Fruit fly (Drosophila melanogaster): ENCODE data around the gene Hsc70-1.

The Hsc70-1 gene

dm6 chr3L:14006704-14007126, 32.9 kb downstream of the Hsc70-1 start (continued):
- TF ChIP-seq BtbVII (GFP tag; optimal IDR thresholded peaks at IDR 0.05) = no peak
- TF ChIP-seq dan (GFP tag; IDR thresholded peaks at IDR 0.05) = no peak
- peak; percentile 88; the same call in 2 of the 4 replicates for TF ChIP-seq chinmo (GFP tag; IDR thresholded peaks at IDR 0.05; ENCODE audit: partially characterized antibody)
- no peak for TF ChIP-seq CG6854 (GFP tag; optimal IDR thresholded peaks at IDR 0.05)
- TF ChIP-seq eve (GFP tag; optimal IDR thresholded peaks at IDR 0.05) = no peak
- TF ChIP-seq slbo (GFP tag; IDR thresholded peaks at IDR 0.05) = no peak
- no peak for TF ChIP-seq al (GFP tag; IDR thresholded peaks at IDR 0.05)
- TF ChIP-seq Meics (GFP tag; optimal IDR thresholded peaks at IDR 0.05) = no peak
- TF ChIP-seq inv (GFP tag; IDR thresholded peaks at IDR 0.05; ENCODE audit: partially characterized antibody) = no peak
- no peak for TF ChIP-seq CG17186 (GFP tag; optimal IDR thresholded peaks at IDR 0.05)
- TF ChIP-seq CG4730 (GFP tag; IDR thresholded peaks at IDR 0.05) = no peak
- TF ChIP-seq ATbp (GFP tag; optimal IDR thresholded peaks at IDR 0.05) = no peak
- TF ChIP-seq Xbp1 (GFP tag; optimal IDR thresholded peaks at IDR 0.05) = no peak
- TF ChIP-seq CG11247 (GFP tag; IDR thresholded peaks at IDR 0.05) = 0 out of 2 replicates have a peak, but pooled peaks have one; percentile 16
- TF ChIP-seq Dp (GFP tag; optimal IDR thresholded peaks at IDR 0.05) = peak; percentile 14
- TF ChIP-seq CG2889 (GFP tag; IDR thresholded peaks at IDR 0.05) = no peak
- TF ChIP-seq CHES-1-like (GFP tag; optimal IDR thresholded peaks at IDR 0.05) = no peak
- no peak for TF ChIP-seq hbn (GFP tag; IDR thresholded peaks at IDR 0.05; ENCODE audit: partially characterized antibody)
- no peak for TF ChIP-seq HLH54F (GFP tag; optimal IDR thresholded peaks at IDR 0.05)
- peak; percentile 19; the same call in 1 of the 3 replicates for TF ChIP-seq Opbp (GFP tag; IDR thresholded peaks at IDR 0.05; ENCODE audit: partially characterized antibody)
- TF ChIP-seq lbe (GFP tag; optimal IDR thresholded peaks at IDR 0.05) = no peak
- no peak for TF ChIP-seq CG9727 (GFP tag; optimal IDR thresholded peaks at IDR 0.05)
- 0 out of 3 replicates have a peak, but pooled peaks have one; percentile 18 for TF ChIP-seq tgo (GFP tag; IDR thresholded peaks at IDR 0.05)
- 0 out of 2 replicates have a peak, but pooled peaks have one; percentile 6 for TF ChIP-seq CG32767 (GFP tag; IDR thresholded peaks at IDR 0.05)
- TF ChIP-seq oc (tag; optimal IDR thresholded peaks at IDR 0.05) = no peak
- no peak for TF ChIP-seq gem (tag; optimal IDR thresholded peaks at IDR 0.05)
- no peak for TF ChIP-seq tio (GFP tag; optimal IDR thresholded peaks at IDR 0.05)
- no peak for TF ChIP-seq kay (GFP tag; optimal IDR thresholded peaks at IDR 0.05)
- TF ChIP-seq Fer2 (tag; optimal IDR thresholded peaks at IDR 0.05) = no peak
- TF ChIP-seq HLH4C (GFP tag; IDR thresholded peaks at IDR 0.05; ENCODE audit: partially characterized antibody) = no peak
- TF ChIP-seq row (GFP tag; IDR thresholded peaks at IDR 0.05) = peak; percentile 67
- TF ChIP-seq CG9797 (GFP tag; optimal IDR thresholded peaks at IDR 0.05) = no peak
- TF ChIP-seq grn (GFP tag; optimal IDR thresholded peaks at IDR 0.05) = no peak
- TF ChIP-seq kah (GFP tag; optimal IDR thresholded peaks at IDR 0.05) = peak; percentile 7
- TF ChIP-seq crc (GFP tag; optimal IDR thresholded peaks at IDR 0.05) = no peak
- no peak for TF ChIP-seq seq (GFP tag; IDR thresholded peaks at IDR 0.05)
- no peak for TF ChIP-seq H15 (GFP tag; IDR thresholded peaks at IDR 0.05)
- no peak for TF ChIP-seq lov (optimal IDR thresholded peaks at IDR 0.05)
- peak; percentile 13; the same call in 1 of the 3 replicates for TF ChIP-seq lov (GFP tag; IDR thresholded peaks at IDR 0.05)
- TF ChIP-seq danr (GFP tag; IDR thresholded peaks at IDR 0.05) = no peak
- TF ChIP-seq CG4854 (GFP tag; optimal IDR thresholded peaks at IDR 0.05) = no peak
- TF ChIP-seq CG10274 (GFP tag; optimal IDR thresholded peaks at IDR 0.05) = no peak
- TF ChIP-seq CG3281 (GFP tag; optimal IDR thresholded peaks at IDR 0.05) = no peak
- TF ChIP-seq jigr1 (GFP tag; IDR thresholded peaks at IDR 0.05) = no peak
- no peak for TF ChIP-seq Mrtf (GFP tag; IDR thresholded peaks at IDR 0.05)
- no peak for TF ChIP-seq twi (tag; optimal IDR thresholded peaks at IDR 0.05)
- TF ChIP-seq CG6254 (GFP tag; optimal IDR thresholded peaks at IDR 0.05) = no peak
- TF ChIP-seq CoRest (tag; optimal IDR thresholded peaks at IDR 0.05) = no peak
- no peak for TF ChIP-seq grau (tag; optimal IDR thresholded peaks at IDR 0.05)
- no peak for TF ChIP-seq Blimp-1 (GFP tag; optimal IDR thresholded peaks at IDR 0.05)
- TF ChIP-seq CG4617 (GFP tag; optimal IDR thresholded peaks at IDR 0.05; ENCODE audit: borderline replicate concordance) = no peak

Measured in whole organism, embryonic.